Fruit fly (Drosophila melanogaster): ENCODE results near the gene Ubx.
A peak's percentile ranks its signal among the peaks of the same experiment; 100 is the strongest.

Gene Ubx

dm6 chr3R:16643591-16643990 is 90.6 kb downstream of the Ubx start, which contains the start of gene Arl6IP1 (continued):
- TF ChIP-seq YL-1 (GFP tag; optimal IDR thresholded peaks at IDR 0.05) (peak; percentile 56), E2f2 (GFP tag; IDR thresholded peaks at IDR 0.05) (peak; percentile 90), Nf-YB (GFP tag; optimal IDR thresholded peaks at IDR 0.05) (no peak), CG4360 (GFP tag; IDR thresholded peaks at IDR 0.05) (no peak), zen2 (GFP tag; IDR thresholded peaks at IDR 0.05; ENCODE audit: partially characterized antibody) (peak; percentile 47; the same call in 1 of the 3 replicates), Dp (GFP tag; optimal IDR thresholded peaks at IDR 0.05) (peak; percentile 88), CG6791 (GFP tag; IDR thresholded peaks at IDR 0.05; ENCODE audit: partially characterized antibody) (peak; percentile 73), D (optimal IDR thresholded peaks at IDR 0.05) (no peak), D (GFP tag; optimal IDR thresholded peaks at IDR 0.05) (no peak), vvl (GFP tag; IDR thresholded peaks at IDR 0.05) (0 out of 2 replicates have a peak, but pooled peaks have one; percentile 11), Med (GFP tag) (no peak), CG14710 (tag; optimal IDR thresholded peaks at IDR 0.05) (peak; percentile 48), CG17186 (GFP tag; optimal IDR thresholded peaks at IDR 0.05) (peak; percentile 4), CG31441 (GFP tag; IDR thresholded peaks at IDR 0.05) (no peak), nerfin-2 (GFP tag; IDR thresholded peaks at IDR 0.05; ENCODE audit: partially characterized antibody) (peak; percentile 47; the same call in 1 of the 2 replicates), CoRest (tag; optimal IDR thresholded peaks at IDR 0.05) (peak; percentile 40), wor (GFP tag; IDR thresholded peaks at IDR 0.05) (no peak), ab (GFP tag; optimal IDR thresholded peaks at IDR 0.05) (no peak), CG10267 (tag; optimal IDR thresholded peaks at IDR 0.05) (peak; percentile 32), Myb (GFP tag; optimal IDR thresholded peaks at IDR 0.05) (peak; percentile 72), pfk (GFP tag; optimal IDR thresholded peaks at IDR 0.05) (no peak), CG1603 (tag; optimal IDR thresholded peaks at IDR 0.05) (peak; percentile 57), CG12659 (GFP tag; optimal IDR thresholded peaks at IDR 0.05) (peak; percentile 32), Mad (GFP tag; optimal IDR thresholded peaks at IDR 0.05) (no peak), seq (GFP tag; IDR thresholded peaks at IDR 0.05) (peak; percentile 30; the same call in 1 of the 2 replicates), BEAF-32 (GFP tag; optimal IDR thresholded peaks at IDR 0.05) (peak; percentile 51), klu (GFP tag; IDR thresholded peaks at IDR 0.05) (no peak), Ssrp (tag; optimal IDR thresholded peaks at IDR 0.05) (no peak), Opbp (GFP tag; IDR thresholded peaks at IDR 0.05; ENCODE audit: partially characterized antibody) (peak; percentile 62; the same call in 2 of the 3 replicates), Sry-δ (GFP tag; optimal IDR thresholded peaks at IDR 0.05) (peak; percentile 62), Dll (GFP tag; IDR thresholded peaks at IDR 0.05; ENCODE audit: partially characterized antibody) (peak; percentile 50; the same call in 1 of the 4 replicates), ac (GFP tag; optimal IDR thresholded peaks at IDR 0.05) (no peak), nom (GFP tag; optimal IDR thresholded peaks at IDR 0.05) (peak; percentile 8), Taf1 (GFP tag; IDR thresholded peaks at IDR 0.05) (no peak), CG13287 (GFP tag; IDR thresholded peaks at IDR 0.05; ENCODE audit: partially characterized antibody) (peak; percentile 73), hbn (GFP tag; IDR thresholded peaks at IDR 0.05; ENCODE audit: partially characterized antibody) (peak; percentile 33), gro (GFP tag; optimal IDR thresholded peaks at IDR 0.05) (no peak), stwl (tag; optimal IDR thresholded peaks at IDR 0.05) (peak; percentile 97), stc (GFP tag; IDR thresholded peaks at IDR 0.05) (no peak), CG11456 (GFP tag; IDR thresholded peaks at IDR 0.05) (no peak), gfzf (GFP tag; optimal IDR thresholded peaks at IDR 0.05) (peak; percentile 86), tna (GFP tag; IDR thresholded peaks at IDR 0.05; ENCODE audit: partially characterized antibody) (peak; percentile 50), CG9797 (GFP tag; optimal IDR thresholded peaks at IDR 0.05) (peak; percentile 86), CG30020 (tag; optimal IDR thresholded peaks at IDR 0.05) (peak; percentile 30), CG7963 (GFP tag; IDR thresholded peaks at IDR 0.05; ENCODE audit: partially characterized antibody) (0 out of 3 replicates have a peak, but pooled peaks have one; percentile 39)

All from whole organism, embryonic.